Worm (Caenorhabditis elegans) whole organism, mixed stage, embryonic: Measurements from ENCODE around the gene K08F9.1.

Source experiments
- M03D4.4 ChIP-seq: sonication (generic microtip); optimal IDR thresholded peaks from 2 replicates; lab custom pipeline; 2017; ENCODE audit warnings: mild to moderate bottlenecking, missing genetic modification characterization, missing compliant biosample characterization
- ceh-39 ChIP-seq: fragments of 150-350 bp; optimal IDR thresholded peaks from 2 replicates; lab custom pipeline; 2014; ENCODE audit warnings: missing biosample characterization, missing genetic modification characterization
- ceh-43 ChIP-seq: fragments of 200-800 bp; sonication (Bioruptor generic); optimal IDR thresholded peaks from 2 replicates; lab custom pipeline; 2018; ENCODE audit warnings: mild to moderate bottlenecking, missing genetic modification characterization, moderate library complexity, missing compliant biosample characterization
- ces-1 ChIP-seq: fragments of 150-350 bp; optimal IDR thresholded peaks from 2 replicates; lab custom pipeline; 2014; ENCODE audit warnings: missing biosample characterization, missing genetic modification reagents, missing genetic modification characterization
- ham-2 ChIP-seq: fragments of 200-800 bp; sonication (Bioruptor generic); optimal IDR thresholded peaks from 2 replicates; lab custom pipeline; 2018; ENCODE audit warnings: mild to moderate bottlenecking, missing genetic modification characterization, missing compliant biosample characterization
- lin-13 ChIP-seq: fragments of 150-350 bp; optimal IDR thresholded peaks from 2 replicates; lab custom pipeline; 2014; ENCODE audit warnings: missing biosample characterization, missing genetic modification characterization
- nhr-28 ChIP-seq: fragments of 150-350 bp; optimal IDR thresholded peaks from 2 replicates; lab custom pipeline; 2014; ENCODE audit warnings: missing biosample characterization, missing genetic modification characterization
- nhr-76 ChIP-seq: sonication (generic microtip); optimal IDR thresholded peaks from 2 replicates; lab custom pipeline; 2017; ENCODE audit warnings: missing biosample characterization, missing genetic modification characterization
- sem-2 ChIP-seq: fragments of 200-800 bp; sonication (Bioruptor generic); optimal IDR thresholded peaks from 2 replicates; lab custom pipeline; 2018; ENCODE audit warnings: mild to moderate bottlenecking, missing genetic modification characterization, missing compliant biosample characterization
- unc-62 ChIP-seq: fragments of 150-350 bp; optimal IDR thresholded peaks from 2 replicates; lab custom pipeline; 2014; ENCODE audit warnings: missing biosample characterization, missing genetic modification reagents, missing genetic modification characterization
- ztf-11 ChIP-seq: fragments of 150-350 bp; optimal IDR thresholded peaks from 2 replicates; lab custom pipeline; 2014; ENCODE audit warnings: missing biosample characterization, missing genetic modification characterization

ce11 chrV:15113992-15114391 lies 29.2 kb downstream of the K08F9.1 start, which contains the start of gene T01G5.6:
- TF ChIP-seq ham-2, result no peak
- no peak for TF ChIP-seq ceh-39 (tag; lab: Kevin White, UChicago)
- no peak for TF ChIP-seq unc-62
- TF ChIP-seq ztf-11 (tag; lab: Kevin White, UChicago), result no peak
- no peak for TF ChIP-seq M03D4.4 (tag; lab: Kevin White, UChicago)
- no peak for TF ChIP-seq lin-13 (tag; lab: Kevin White, UChicago)
- TF ChIP-seq ceh-43 (GFP tag; lab: Kevin White, UChicago), result no peak
- no peak for TF ChIP-seq sem-2
- TF ChIP-seq nhr-76 (tag; lab: Kevin White, UChicago), result no peak
- TF ChIP-seq nhr-28 (tag; lab: Kevin White, UChicago), result no peak
- no peak for TF ChIP-seq ces-1
